Fruit fly (Drosophila melanogaster): ENCODE measurements around the gene CG14834.

The CG14834 gene

dm6 chr3L:7368934-7369333 lies 22.0 kb upstream of the CG14834 start, which contains the start of gene Sh3beta:
Sh3beta (minus strand) TSS chr3L:7369260.
- TF ChIP-seq insv (optimal IDR thresholded peaks at IDR 0.05) (no peak), ttk (optimal IDR thresholded peaks at IDR 0.05) (no peak), Sin3A (optimal IDR thresholded peaks at IDR 0.05) (no peak), psq (optimal IDR thresholded peaks at IDR 0.05) (no peak), h (optimal IDR thresholded peaks at IDR 0.05) (no peak), Myc (optimal IDR thresholded peaks at IDR 0.05) (no peak)

- TF ChIP-seq psq (optimal IDR thresholded peaks at IDR 0.05) (no peak), h (optimal IDR thresholded peaks at IDR 0.05) (no peak), insv (optimal IDR thresholded peaks at IDR 0.05) (no peak), Myc (optimal IDR thresholded peaks at IDR 0.05) (no peak)
These were observed 21.1 kb upstream of the CG14834 start for dm6 chr3L:7367798-7368678.

dm6 chr3L:7364717-7365278 lies 17.9 kb upstream of the CG14834 start:
- TF ChIP-seq ttk (optimal IDR thresholded peaks at IDR 0.05) (no peak), Myc (optimal IDR thresholded peaks at IDR 0.05) (no peak), insv (optimal IDR thresholded peaks at IDR 0.05) (no peak), psq (optimal IDR thresholded peaks at IDR 0.05) (no peak), Sin3A (optimal IDR thresholded peaks at IDR 0.05) (no peak), h (optimal IDR thresholded peaks at IDR 0.05) (no peak)

- TF ChIP-seq ttk (optimal IDR thresholded peaks at IDR 0.05) (no peak), Sin3A (optimal IDR thresholded peaks at IDR 0.05) (no peak), Myc (optimal IDR thresholded peaks at IDR 0.05) (no peak), h (optimal IDR thresholded peaks at IDR 0.05) (no peak), insv (optimal IDR thresholded peaks at IDR 0.05) (no peak), psq (optimal IDR thresholded peaks at IDR 0.05) (no peak)
These were observed 14.2 kb upstream of the CG14834 start for dm6 chr3L:7361095-7361522.

- no peak for TF ChIP-seq psq (optimal IDR thresholded peaks at IDR 0.05)
- TF ChIP-seq ttk (optimal IDR thresholded peaks at IDR 0.05), result no peak
- TF ChIP-seq h (optimal IDR thresholded peaks at IDR 0.05), result no peak
- TF ChIP-seq Sin3A (optimal IDR thresholded peaks at IDR 0.05), result no peak
- TF ChIP-seq Myc (optimal IDR thresholded peaks at IDR 0.05), result no peak
- TF ChIP-seq insv (optimal IDR thresholded peaks at IDR 0.05), result no peak
These were observed 13.5 kb upstream of the CG14834 start, which contains the start of gene Sec63 for dm6 chr3L:7360324-7360852. Sec63 (plus strand) TSS chr3L:7360561.

- TF ChIP-seq ttk (optimal IDR thresholded peaks at IDR 0.05), result no peak
- TF ChIP-seq h (optimal IDR thresholded peaks at IDR 0.05), result no peak
- TF ChIP-seq Sin3A (optimal IDR thresholded peaks at IDR 0.05), result no peak
- no peak for TF ChIP-seq psq (optimal IDR thresholded peaks at IDR 0.05)
- TF ChIP-seq insv (optimal IDR thresholded peaks at IDR 0.05), result no peak
- no peak for TF ChIP-seq Myc (optimal IDR thresholded peaks at IDR 0.05)
These were observed 13.0 kb upstream of the CG14834 start, which contains the start of gene pst for dm6 chr3L:7359827-7360323. pst (minus strand) TSS chr3L:7360263.

- no peak for TF ChIP-seq psq (optimal IDR thresholded peaks at IDR 0.05)
- TF ChIP-seq Sin3A (optimal IDR thresholded peaks at IDR 0.05), result no peak
- TF ChIP-seq h (optimal IDR thresholded peaks at IDR 0.05), result no peak
- no peak for TF ChIP-seq Myc (optimal IDR thresholded peaks at IDR 0.05)
These were observed 9.6 kb upstream of the CG14834 start, which contains the start of gene CTCF for dm6 chr3L:7356386-7357117. CTCF (minus strand) TSS chr3L:7356713.

dm6 chr3L:7349311-7349710 lies 2.4 kb upstream of the CG14834 start:
- TF ChIP-seq psq (optimal IDR thresholded peaks at IDR 0.05) (no peak), insv (optimal IDR thresholded peaks at IDR 0.05) (no peak), ttk (optimal IDR thresholded peaks at IDR 0.05) (no peak), Myc (optimal IDR thresholded peaks at IDR 0.05) (no peak), h (optimal IDR thresholded peaks at IDR 0.05) (no peak)

- TF ChIP-seq insv (optimal IDR thresholded peaks at IDR 0.05) (no peak), psq (optimal IDR thresholded peaks at IDR 0.05) (no peak), ttk (optimal IDR thresholded peaks at IDR 0.05) (no peak), h (optimal IDR thresholded peaks at IDR 0.05) (no peak), Myc (optimal IDR thresholded peaks at IDR 0.05) (no peak), Sin3A (optimal IDR thresholded peaks at IDR 0.05) (no peak)
These were observed 1.2 kb upstream of the CG14834 start, which contains the start of the genes Srp19 and qm for dm6 chr3L:7347984-7348631. Srp19 (minus strand) TSS chr3L:7348034. qm (plus strand) TSS chr3L:7348313.

dm6 chr3L:7344965-7345427 lies 1.9 kb downstream of the CG14834 start, which contains the start of gene Cln7:
Cln7 (minus strand) TSS chr3L:7345183.
- no peak for TF ChIP-seq psq (optimal IDR thresholded peaks at IDR 0.05)
- TF ChIP-seq insv (optimal IDR thresholded peaks at IDR 0.05), result no peak
- TF ChIP-seq Myc (optimal IDR thresholded peaks at IDR 0.05), result no peak
- no peak for TF ChIP-seq h (optimal IDR thresholded peaks at IDR 0.05)
- TF ChIP-seq ttk (optimal IDR thresholded peaks at IDR 0.05), result no peak
- TF ChIP-seq Sin3A (optimal IDR thresholded peaks at IDR 0.05), result no peak

- no peak for TF ChIP-seq ttk (optimal IDR thresholded peaks at IDR 0.05)
- TF ChIP-seq Sin3A (optimal IDR thresholded peaks at IDR 0.05), result no peak
- no peak for TF ChIP-seq h (optimal IDR thresholded peaks at IDR 0.05)
- no peak for TF ChIP-seq insv (optimal IDR thresholded peaks at IDR 0.05)
- TF ChIP-seq psq (optimal IDR thresholded peaks at IDR 0.05), result no peak
- no peak for TF ChIP-seq Myc (optimal IDR thresholded peaks at IDR 0.05)
These were observed 2.9 kb downstream of the CG14834 start for dm6 chr3L:7344001-7344400.
